Fruit fly (Drosophila melanogaster): ENCODE data around the gene ATPsynCF6.

Gene ATPsynCF6

DNA sequence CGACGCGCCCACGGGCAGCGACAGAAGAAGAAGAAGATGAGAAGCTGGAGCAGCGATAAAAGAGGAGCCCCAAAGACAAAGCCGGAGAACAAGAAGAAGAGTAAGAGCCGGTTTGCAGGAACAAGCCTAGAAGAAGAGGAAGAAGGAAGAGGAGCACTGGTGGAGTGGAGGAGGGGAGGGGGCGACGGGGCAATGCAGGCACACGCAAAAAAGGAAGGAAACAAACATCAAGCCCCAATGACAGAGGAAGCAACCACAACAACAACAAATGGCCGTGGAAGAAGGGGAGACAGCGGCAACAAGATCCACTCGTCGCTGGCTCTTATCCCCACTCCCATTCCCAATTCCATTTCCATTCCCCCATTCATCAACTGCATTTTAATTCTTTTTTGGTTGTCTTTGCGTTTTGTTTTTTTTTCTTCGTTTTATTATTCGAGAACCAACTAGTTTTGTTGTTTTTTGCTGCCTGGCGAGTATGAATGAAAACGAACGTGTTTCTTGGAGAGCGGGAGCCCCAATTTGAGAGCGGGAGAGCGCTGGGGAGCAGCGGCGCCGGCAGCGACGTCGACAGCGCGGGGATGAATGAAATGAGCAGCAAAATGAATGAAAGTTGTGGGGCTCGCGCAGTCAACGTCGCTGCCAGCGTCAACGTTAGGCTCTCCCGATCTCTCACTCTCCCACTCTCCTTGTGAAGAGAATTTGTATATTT lies 21.7 kb downstream of the ATPsynCF6 start (continued):
- TF ChIP-seq kay (GFP tag; optimal IDR thresholded peaks at IDR 0.05) (no peak), Drgx (GFP tag; IDR thresholded peaks at IDR 0.05) (peak; percentile 94), Hr3 (GFP tag; optimal IDR thresholded peaks at IDR 0.05) (no peak), CG16863 (GFP tag; optimal IDR thresholded peaks at IDR 0.05) (no peak), tll (GFP tag; optimal IDR thresholded peaks at IDR 0.05) (no peak), ERR (GFP tag; optimal IDR thresholded peaks at IDR 0.05) (no peak), Trl (optimal IDR thresholded peaks at IDR 0.05) (peak; percentile 86 to 95), Trl (GFP tag; optimal IDR thresholded peaks at IDR 0.05) (no peak), btn (GFP tag; optimal IDR thresholded peaks at IDR 0.05) (no peak), Fer3 (tag; optimal IDR thresholded peaks at IDR 0.05) (no peak), pfk (GFP tag; optimal IDR thresholded peaks at IDR 0.05) (no peak), CG17612 (GFP tag; IDR thresholded peaks at IDR 0.05) (no peak), CG32767 (GFP tag; IDR thresholded peaks at IDR 0.05) (no peak), Atf-2 (GFP tag; optimal IDR thresholded peaks at IDR 0.05) (no peak), luna (GFP tag; optimal IDR thresholded peaks at IDR 0.05) (no peak), fru (optimal IDR thresholded peaks at IDR 0.05) (no peak), CG4854 (GFP tag; optimal IDR thresholded peaks at IDR 0.05) (no peak), CG12769 (tag; optimal IDR thresholded peaks at IDR 0.05) (peak; percentile 57), CG14441 (GFP tag; IDR thresholded peaks at IDR 0.05) (no peak), CG17829 (tag; optimal IDR thresholded peaks at IDR 0.05) (no peak), CG8478 (optimal IDR thresholded peaks at IDR 0.05) (no peak), Six4 (GFP tag; optimal IDR thresholded peaks at IDR 0.05) (no peak), Fer1 (GFP tag; optimal IDR thresholded peaks at IDR 0.05) (no peak), CG17385 (GFP tag; optimal IDR thresholded peaks at IDR 0.05) (peak; percentile 79), caup (GFP tag; optimal IDR thresholded peaks at IDR 0.05; ENCODE audit: severe bottlenecking) (no peak), CG18764 (GFP tag; optimal IDR thresholded peaks at IDR 0.05) (no peak), CG17186 (GFP tag; optimal IDR thresholded peaks at IDR 0.05) (no peak), CG3281 (GFP tag; optimal IDR thresholded peaks at IDR 0.05) (no peak), CG4282 (GFP tag; optimal IDR thresholded peaks at IDR 0.05) (no peak), lbe (GFP tag; optimal IDR thresholded peaks at IDR 0.05) (peak; percentile 51), CG9932 (GFP tag; IDR thresholded peaks at IDR 0.05) (no peak)

DNA sequence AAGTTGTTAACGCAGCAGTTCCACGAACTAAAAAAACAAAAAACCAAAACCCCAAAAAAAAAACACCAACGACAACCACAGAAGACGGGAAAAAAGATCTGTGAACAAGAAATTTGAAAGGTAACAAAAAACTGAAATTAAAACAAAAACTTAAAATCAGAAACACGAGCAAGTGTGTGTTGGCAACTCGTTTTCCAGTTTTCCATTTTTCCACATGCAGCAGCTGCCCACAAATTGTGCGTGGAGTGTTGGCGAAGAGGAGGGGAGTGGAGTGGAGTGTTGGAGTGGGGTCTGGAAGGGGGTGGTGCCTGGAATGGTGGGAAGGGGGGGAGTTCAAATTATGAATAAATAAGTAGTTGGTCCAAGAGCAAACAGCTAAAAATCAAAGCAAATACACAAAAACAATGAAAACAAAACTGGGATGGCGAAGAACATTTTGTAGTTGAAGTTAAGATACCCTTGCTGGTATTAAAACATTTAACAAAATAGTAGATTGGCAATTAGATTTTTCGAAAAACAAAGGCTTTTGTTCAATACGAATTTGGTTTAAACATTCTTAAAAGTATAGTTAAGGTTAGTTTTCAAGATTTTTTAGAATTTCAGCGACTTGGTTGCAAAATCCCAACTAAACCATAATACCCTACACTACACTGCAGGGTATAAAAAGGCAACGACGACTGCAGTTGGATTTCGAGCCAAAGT lies 22.4 kb downstream of the ATPsynCF6 start:
- TF ChIP-seq Hmx (GFP tag; optimal IDR thresholded peaks at IDR 0.05) (no peak), Hand (GFP tag; optimal IDR thresholded peaks at IDR 0.05) (no peak), Adf1 (GFP tag; IDR thresholded peaks at IDR 0.05) (no peak), Antp (GFP tag; optimal IDR thresholded peaks at IDR 0.05) (peak; percentile 31), lbe (GFP tag; optimal IDR thresholded peaks at IDR 0.05) (no peak), CG17359 (tag; optimal IDR thresholded peaks at IDR 0.05) (peak; percentile 60), nerfin-1 (tag; optimal IDR thresholded peaks at IDR 0.05) (peak; percentile 38), Gug (GFP tag; IDR thresholded peaks at IDR 0.05) (no peak), Poxn (GFP tag; IDR thresholded peaks at IDR 0.05) (no peak), ssp (GFP tag; IDR thresholded peaks at IDR 0.05) (no peak), CG32767 (GFP tag; IDR thresholded peaks at IDR 0.05) (0 out of 2 replicates have a peak, but pooled peaks have one; percentile 34), CG10979 (tag; optimal IDR thresholded peaks at IDR 0.05) (peak; percentile 79), crc (GFP tag; optimal IDR thresholded peaks at IDR 0.05) (no peak), Gsc (GFP tag; IDR thresholded peaks at IDR 0.05) (no peak), tll (GFP tag; optimal IDR thresholded peaks at IDR 0.05) (no peak), klu (GFP tag; IDR thresholded peaks at IDR 0.05) (no peak), dimm (GFP tag; IDR thresholded peaks at IDR 0.05) (no peak), Doc2 (GFP tag; IDR thresholded peaks at IDR 0.05) (no peak), CG6683 (GFP tag; optimal IDR thresholded peaks at IDR 0.05) (no peak), maf-S (GFP tag; optimal IDR thresholded peaks at IDR 0.05) (no peak), en (GFP tag; optimal IDR thresholded peaks at IDR 0.05) (peak; percentile 30), fd3F (GFP tag; optimal IDR thresholded peaks at IDR 0.05) (no peak), CG12071 (GFP tag; optimal IDR thresholded peaks at IDR 0.05) (no peak), CG4404 (GFP tag; IDR thresholded peaks at IDR 0.05) (no peak)

All from whole organism, embryonic.